Fruit fly (Drosophila melanogaster): ENCODE data around the gene CG31533.
A peak's percentile ranks its signal among the peaks of the same experiment; 100 is the strongest.

Gene CG31533

dm6 chr3R:14122347-14122812, 34.9 kb downstream of the CG31533 start, which contains the start of the genes Abi and twf (continued):
- peak; percentile 34 for TF ChIP-seq bab2 (GFP tag; optimal IDR thresholded peaks at IDR 0.05)
- no peak for TF ChIP-seq CG12769 (tag; optimal IDR thresholded peaks at IDR 0.05)

dm6 chr3R:14118350-14118749, 38.9 kb downstream of the CG31533 start, which contains the start of gene Kif19A:
Gene Kif19A (minus strand): TSS chr3R:14118450.
- no peak for TF ChIP-seq ab (GFP tag; optimal IDR thresholded peaks at IDR 0.05)
- TF ChIP-seq Med (GFP tag) = peak; percentile 19
- TF ChIP-seq Ets97D (GFP tag; optimal IDR thresholded peaks at IDR 0.05) = no peak
- TF ChIP-seq dan (GFP tag; IDR thresholded peaks at IDR 0.05) = no peak
- TF ChIP-seq fd96Cb (tag; optimal IDR thresholded peaks at IDR 0.05) = no peak
- no peak for TF ChIP-seq CG8359 (GFP tag; optimal IDR thresholded peaks at IDR 0.05; ENCODE audit: borderline replicate concordance)

dm6 chr3R:14116088-14116487, 41.1 kb downstream of the CG31533 start:
- peak; percentile 57 for TF ChIP-seq Med (GFP tag)
- TF ChIP-seq Hr78 (GFP tag; optimal IDR thresholded peaks at IDR 0.05) = peak in 1 of 2 experiments; percentile 18
- TF ChIP-seq lab (GFP tag; optimal IDR thresholded peaks at IDR 0.05) = peak; percentile 24
- TF ChIP-seq dmrt99B (tag; optimal IDR thresholded peaks at IDR 0.05) = peak; percentile 21
- no peak for TF ChIP-seq dpn (GFP tag; optimal IDR thresholded peaks at IDR 0.05)
- TF ChIP-seq en (GFP tag; optimal IDR thresholded peaks at IDR 0.05) = no peak
- TF ChIP-seq tap (tag; optimal IDR thresholded peaks at IDR 0.05) = peak; percentile 36
- no peak for TF ChIP-seq hkb (optimal IDR thresholded peaks at IDR 0.05)
- TF ChIP-seq hkb (GFP tag; IDR thresholded peaks at IDR 0.05) = 0 out of 2 replicates have a peak, but pooled peaks have one; percentile 18
- no peak for TF ChIP-seq Atf3 (GFP tag; optimal IDR thresholded peaks at IDR 0.05)
- TF ChIP-seq Ets97D (GFP tag; optimal IDR thresholded peaks at IDR 0.05) = no peak
- peak in 1 of 2 experiments; percentile 3 for TF ChIP-seq bsh (GFP tag; optimal IDR thresholded peaks at IDR 0.05)
- TF ChIP-seq CG6791 (GFP tag; IDR thresholded peaks at IDR 0.05; ENCODE audit: partially characterized antibody) = no peak
- TF ChIP-seq CG18262 (tag; optimal IDR thresholded peaks at IDR 0.05) = no peak
- TF ChIP-seq slbo (GFP tag; IDR thresholded peaks at IDR 0.05) = no peak
- TF ChIP-seq ato (GFP tag; IDR thresholded peaks at IDR 0.05; ENCODE audit: partially characterized antibody) = no peak
- TF ChIP-seq CG4707 (GFP tag; optimal IDR thresholded peaks at IDR 0.05) = peak; percentile 2
- TF ChIP-seq sens (GFP tag) = peak; percentile 80
- TF ChIP-seq ATbp (GFP tag; optimal IDR thresholded peaks at IDR 0.05) = peak; percentile 44
- TF ChIP-seq org-1 (GFP tag; optimal IDR thresholded peaks at IDR 0.05) = no peak
- TF ChIP-seq NC2β (GFP tag; optimal IDR thresholded peaks at IDR 0.05) = no peak
- no peak for TF ChIP-seq HLH4C (GFP tag; IDR thresholded peaks at IDR 0.05; ENCODE audit: partially characterized antibody)
- TF ChIP-seq oc (tag; optimal IDR thresholded peaks at IDR 0.05) = no peak
- TF ChIP-seq bab2 (GFP tag; optimal IDR thresholded peaks at IDR 0.05) = peak; percentile 10
- no peak for TF ChIP-seq Pdp1 (GFP tag; optimal IDR thresholded peaks at IDR 0.05)
- TF ChIP-seq B-H2 (GFP tag; optimal IDR thresholded peaks at IDR 0.05) = no peak
- peak; percentile 24 for TF ChIP-seq Sox102F (GFP tag; optimal IDR thresholded peaks at IDR 0.05)
- no peak for TF ChIP-seq CG7372 (GFP tag; IDR thresholded peaks at IDR 0.05)
- no peak for TF ChIP-seq Gug (GFP tag; IDR thresholded peaks at IDR 0.05)
- no peak for TF ChIP-seq btn (GFP tag; optimal IDR thresholded peaks at IDR 0.05)
- TF ChIP-seq CG6813 (GFP tag; optimal IDR thresholded peaks at IDR 0.05) = peak; percentile 22
- TF ChIP-seq CG12769 (tag; optimal IDR thresholded peaks at IDR 0.05) = no peak
- TF ChIP-seq Drgx (GFP tag; IDR thresholded peaks at IDR 0.05) = no peak
- no peak for TF ChIP-seq sd (tag; optimal IDR thresholded peaks at IDR 0.05)
- TF ChIP-seq eve (GFP tag; optimal IDR thresholded peaks at IDR 0.05) = no peak
- peak; percentile 42 for TF ChIP-seq Asciz (GFP tag; optimal IDR thresholded peaks at IDR 0.05)
- no peak for TF ChIP-seq sens-2 (GFP tag; IDR thresholded peaks at IDR 0.05)
- no peak for TF ChIP-seq Fer3 (tag; optimal IDR thresholded peaks at IDR 0.05)
- no peak for TF ChIP-seq hbn (GFP tag; IDR thresholded peaks at IDR 0.05; ENCODE audit: partially characterized antibody)

Data from whole organism, embryonic.